Worm (Caenorhabditis elegans) whole organism, late embryonic: ENCODE data around the gene T28H11.7.

ENCODE experiments used
- C38D4.7 ChIP-seq: fragments of 200-800 bp; sonication (Bioruptor generic); optimal IDR thresholded peaks from 2 replicates; lab custom pipeline; 2018; ENCODE audit warnings: mild to moderate bottlenecking, missing genetic modification characterization, moderate library complexity, missing compliant biosample characterization
- ahr-1 ChIP-seq: sonication (generic microtip); optimal IDR thresholded peaks from 2 replicates; lab custom pipeline; 2016; ENCODE audit warnings: missing genetic modification characterization, missing compliant biosample characterization
- nhr-11 ChIP-seq: fragments of 150-350 bp; optimal IDR thresholded peaks from 2 replicates; lab custom pipeline; 2014; ENCODE audit warnings: missing biosample characterization, missing genetic modification characterization
- nhr-232 ChIP-seq: sonication (generic microtip); optimal IDR thresholded peaks from 2 replicates; lab custom pipeline; 2016; ENCODE audit warnings: missing genetic modification characterization, missing compliant biosample characterization
- pqm-1 ChIP-seq: sonication (generic microtip); optimal IDR thresholded peaks from 2 replicates; lab custom pipeline; 2016; ENCODE audit warnings: missing genetic modification characterization, missing compliant biosample characterization
- ref-2 ChIP-seq: sonication (generic microtip); optimal IDR thresholded peaks from 2 replicates; lab custom pipeline; 2016; ENCODE audit warnings: missing genetic modification characterization, missing compliant biosample characterization
- sox-4 ChIP-seq: sonication (generic microtip); optimal IDR thresholded peaks from 2 replicates; lab custom pipeline; 2017; ENCODE audit warnings: mild to moderate bottlenecking, missing genetic modification characterization, inconsistent platforms, missing compliant biosample characterization
- unc-55 ChIP-seq: sonication (generic microtip); optimal IDR thresholded peaks from 2 replicates; lab custom pipeline; 2017; ENCODE audit warnings: missing biosample characterization, missing genetic modification reagents, missing genetic modification characterization
- unc-86 ChIP-seq: sonication (generic microtip); optimal IDR thresholded peaks from 2 replicates; lab custom pipeline; 2016; ENCODE audit warnings: missing genetic modification characterization, missing compliant biosample characterization

- no peak for TF ChIP-seq C38D4.7
- TF ChIP-seq pqm-1 (tag; lab: Kevin White, UChicago) = no peak
- no peak for TF ChIP-seq unc-55 (GFP tag; lab: Kevin White, UChicago)
- no peak for TF ChIP-seq unc-86 (tag; lab: Kevin White, UChicago)
- no peak for TF ChIP-seq ref-2 (tag; lab: Kevin White, UChicago)
- no peak for TF ChIP-seq sox-4
- no peak for TF ChIP-seq nhr-11
- TF ChIP-seq ahr-1 = no peak
- no peak for TF ChIP-seq nhr-232 (tag; lab: Kevin White, UChicago)
Measured at ce11 chrIV:5060984-5061383, 44.0 kb upstream of the T28H11.7 start, which contains the start of gene C09B9.7.
